Worm (Caenorhabditis elegans) whole organism, young adult: ENCODE measurements around the gene aipl-1.

Experiments
- D2030.7 ChIP-seq: fragments of 200-800 bp; sonication (Bioruptor generic); IDR thresholded peaks from 2 replicates; pipeline ENCODE4 v1.3.6; 2022; ENCODE audit warnings: missing genetic modification reagents, missing genetic modification characterization, missing compliant biosample characterization
- Y53G8AR.9 ChIP-seq: fragments of 200-800 bp; sonication (Bioruptor generic); conservative IDR thresholded peaks from 2 replicates; pipeline ENCODE4 v1.3.6; 2022; ENCODE audit warnings: missing genetic modification reagents, missing genetic modification characterization, missing compliant biosample characterization
- Y56A3A.18 ChIP-seq: fragments of 200-800 bp; sonication (Bioruptor generic); IDR thresholded peaks from 2 replicates; pipeline ENCODE4 v1.3.6; 2022; ENCODE audit warnings: missing genetic modification reagents, missing genetic modification characterization, missing compliant biosample characterization
- ama-1 ChIP-seq, 3 experiments: fragments of 150-350 bp in 1 of 3; sonication (generic microtip) in 2 of 3; optimal IDR thresholded peaks; 2 replicates each; lab custom pipeline; 2014 to 2018; ENCODE audit warnings: missing biosample characterization in 2 of 3, missing genetic modification characterization in 2 of 3, missing genetic modification reagents in 2 of 3
- bed-2 ChIP-seq: fragments of 200-800 bp; sonication (Bioruptor generic); IDR thresholded peaks from 2 replicates; pipeline ENCODE4 v1.3.6; 2022; ENCODE audit warnings: missing genetic modification reagents, missing genetic modification characterization, missing compliant biosample characterization
- ccch-3 ChIP-seq: fragments of 200-800 bp; sonication (Bioruptor generic); optimal IDR thresholded peaks from 2 replicates; lab custom pipeline; 2018; ENCODE audit warnings: mild to moderate bottlenecking, missing genetic modification characterization, missing compliant biosample characterization
- cebp-1 ChIP-seq, 2 experiments: fragments of 200-800 bp in 1 of 2; sonication (Bioruptor generic) in 1 of 2; sonication (generic microtip) in 1 of 2; IDR thresholded peaks in 1 of 2; optimal IDR thresholded peaks in 1 of 2; 2 replicates each; pipeline versions ENCODE4 v1.3.6 to Lab custom; 2017 to 2022; ENCODE audit warnings: missing compliant biosample characterization in 2 of 2, missing genetic modification characterization in 2 of 2, mild to moderate bottlenecking in 1 of 2, missing genetic modification reagents in 1 of 2, moderate library complexity in 1 of 2
- ceh-40 ChIP-seq: fragments of 200-800 bp; sonication (Bioruptor generic); IDR thresholded peaks from 2 replicates; pipeline ENCODE4 v1.3.6; 2022; ENCODE audit warnings: missing genetic modification characterization, missing compliant biosample characterization
- gei-17 ChIP-seq: fragments of 200-800 bp; sonication (Bioruptor generic); optimal IDR thresholded peaks from 2 replicates; lab custom pipeline; 2018; ENCODE audit warnings: mild to moderate bottlenecking, missing genetic modification characterization, missing compliant biosample characterization
- lin-35 ChIP-seq, 3 experiments: fragments of 150-350 bp in 2 of 3; sonication (generic microtip) in 1 of 3; optimal IDR thresholded peaks; 2 replicates each; lab custom pipeline; 2014 to 2018; ENCODE audit warnings: missing biosample characterization in 3 of 3, missing genetic modification characterization in 3 of 3, missing genetic modification reagents in 3 of 3
- madf-10 ChIP-seq: sonication (generic microtip); optimal IDR thresholded peaks from 2 replicates; lab custom pipeline; 2016; ENCODE audit warnings: mild to moderate bottlenecking, missing genetic modification characterization, missing compliant biosample characterization
- nhr-120 ChIP-seq: fragments of 200-800 bp; sonication (Bioruptor generic); IDR thresholded peaks from 2 replicates; pipeline ENCODE4 v1.3.6; 2022; ENCODE audit warnings: missing genetic modification characterization, missing compliant biosample characterization
- rec-8 ChIP-seq, 2 experiments: sonication (generic microtip); optimal IDR thresholded peaks; 2 replicates each; lab custom pipeline; 2016; ENCODE audit warnings: mild to moderate bottlenecking in 2 of 2, missing genetic modification characterization in 2 of 2, missing genetic modification reagents in 2 of 2, missing genotype in 2 of 2, missing biosample characterization in 1 of 2, missing compliant biosample characterization in 1 of 2, moderate library complexity in 1 of 2
- sptf-2 ChIP-seq: fragments of 200-800 bp; sonication (Bioruptor generic); optimal IDR thresholded peaks from 2 replicates; lab custom pipeline; 2018; ENCODE audit warnings: mild to moderate bottlenecking, missing genetic modification characterization, missing compliant biosample characterization

DNA sequence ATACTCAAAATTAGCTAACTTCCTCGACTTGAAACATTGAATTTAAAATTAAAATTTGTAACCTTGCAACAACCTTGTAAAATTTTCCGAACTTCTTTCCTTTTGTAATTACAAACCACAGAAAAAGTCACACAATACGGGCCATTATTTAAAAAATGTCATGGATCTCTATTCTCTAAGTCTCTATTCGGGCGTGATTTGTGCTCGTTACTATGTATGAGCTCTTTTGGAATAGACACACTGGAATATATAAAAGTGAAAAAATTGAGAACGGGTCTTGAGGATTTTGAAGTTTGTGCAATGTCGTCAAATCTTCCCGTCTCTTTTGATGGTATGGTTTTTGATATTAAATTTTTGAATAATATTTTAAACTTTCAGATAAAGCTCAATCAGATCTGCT lies 8.6 kb downstream of the aipl-1 start, which contains the start of gene srr-7:
- TF ChIP-seq nhr-120 (GFP tag; lab: Robert Waterston, UW) (no peak), rec-8 (tag; optimal IDR thresholded peaks at IDR 0.05; lab: Kevin White, UChicago) (no peak), Y56A3A.18 (no peak), sptf-2 (GFP tag; lab: Kevin White, UChicago) (no peak), ama-1 (optimal IDR thresholded peaks at IDR 0.05; lab: Kevin White, UChicago) (no peak), ama-1 (GFP tag; optimal IDR thresholded peaks at IDR 0.05; lab: Kevin White, UChicago) (no peak), cebp-1 (GFP tag; IDR thresholded peaks at IDR 0.05; lab: Robert Waterston, UW) (no peak), cebp-1 (tag; optimal IDR thresholded peaks at IDR 0.05; lab: Kevin White, UChicago) (no peak), lin-35 (GFP tag; optimal IDR thresholded peaks at IDR 0.05; lab: Kevin White, UChicago) (no peak), ccch-3 (GFP tag; lab: Kevin White, UChicago) (no peak), ceh-40 (GFP tag; lab: Robert Waterston, UW) (no peak), madf-10 (tag; lab: Kevin White, UChicago) (no peak), Y53G8AR.9 (GFP tag; lab: Robert Waterston, UW) (no peak), D2030.7 (GFP tag; lab: Robert Waterston, UW) (no peak), gei-17 (no peak), bed-2 (GFP tag; lab: Robert Waterston, UW) (no peak)
